Worm (Caenorhabditis elegans) whole organism, L4/young adult: ENCODE measurements around the gene msp-76.

Experiments
- W03F9.2 ChIP-seq: fragments of 150-350 bp; optimal IDR thresholded peaks from 2 replicates; lab custom pipeline; 2014; ENCODE audit warnings: missing biosample characterization, missing genetic modification characterization
- dao-5 ChIP-seq: sonication (generic microtip); optimal IDR thresholded peaks from 2 replicates; lab custom pipeline; 2016; ENCODE audit warnings: missing genotype, missing genetic modification characterization, moderate library complexity, missing compliant biosample characterization
- him-1 ChIP-seq: sonication (generic microtip); optimal IDR thresholded peaks from 2 replicates; lab custom pipeline; 2016; ENCODE audit warnings: missing genotype, missing genetic modification reagents, missing genetic modification characterization, missing compliant biosample characterization

DNA sequence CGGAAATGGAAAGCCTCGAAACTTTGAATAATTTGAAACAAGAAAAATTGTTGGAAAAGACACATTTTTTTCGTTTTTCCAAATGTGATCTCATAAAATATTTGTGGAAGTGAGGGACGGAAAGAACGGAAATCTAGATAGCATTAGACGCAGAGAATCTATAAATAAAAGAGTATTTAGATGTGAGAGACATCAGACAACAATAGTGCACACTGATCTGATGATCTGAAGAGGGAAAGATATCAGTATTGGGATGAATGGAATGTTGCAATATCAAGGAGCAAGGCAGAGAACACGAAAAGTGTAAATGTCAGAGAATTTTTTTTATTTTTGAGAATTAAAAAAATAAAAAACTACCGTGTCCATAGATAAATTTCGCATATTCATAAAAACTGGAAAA is 46.0 kb downstream of the msp-76 start:
- TF ChIP-seq dao-5 (tag; lab: Kevin White, UChicago) (no peak), W03F9.2 (tag; lab: Kevin White, UChicago) (no peak), him-1 (tag; lab: Kevin White, UChicago) (no peak)
